Fruit fly (Drosophila melanogaster): ENCODE results near the gene Wdr24.
A peak's percentile ranks its signal among the peaks of the same experiment; 100 is the strongest.

Gene Wdr24

dm6 chr3R:29711434-29711833, 33.5 kb downstream of the Wdr24 start (continued):
- TF ChIP-seq bcd (GFP tag; optimal IDR thresholded peaks at IDR 0.05) (no peak), gem (tag; optimal IDR thresholded peaks at IDR 0.05) (peak; percentile 35), eve (GFP tag; optimal IDR thresholded peaks at IDR 0.05) (no peak), aop (GFP tag; IDR thresholded peaks at IDR 0.05) (no peak), ap (GFP tag; IDR thresholded peaks at IDR 0.05) (no peak), YL-1 (GFP tag; optimal IDR thresholded peaks at IDR 0.05) (no peak), CG4854 (GFP tag; optimal IDR thresholded peaks at IDR 0.05) (no peak), cwo (GFP tag; optimal IDR thresholded peaks at IDR 0.05) (no peak), sisA (GFP tag; IDR thresholded peaks at IDR 0.05) (peak; percentile 49), lab (GFP tag; optimal IDR thresholded peaks at IDR 0.05) (no peak), knrl (GFP tag; IDR thresholded peaks at IDR 0.05; ENCODE audit: partially characterized antibody) (no peak), CG34224 (GFP tag; IDR thresholded peaks at IDR 0.05; ENCODE audit: partially characterized antibody) (no peak), CG12391 (tag; optimal IDR thresholded peaks at IDR 0.05) (peak; percentile 8), az2 (GFP tag; optimal IDR thresholded peaks at IDR 0.05) (peak; percentile 11), CG34422 (GFP tag; IDR thresholded peaks at IDR 0.05) (0 out of 3 replicates have a peak, but pooled peaks have one; percentile 30), ssp (GFP tag; IDR thresholded peaks at IDR 0.05) (no peak), Camta (GFP tag; optimal IDR thresholded peaks at IDR 0.05) (peak; percentile 2), Optix (GFP tag; IDR thresholded peaks at IDR 0.05) (peak; percentile 46; the same call in 1 of the 3 replicates), CG3163 (GFP tag; optimal IDR thresholded peaks at IDR 0.05) (no peak), Mrtf (GFP tag; IDR thresholded peaks at IDR 0.05) (no peak), Aef1 (GFP tag; IDR thresholded peaks at IDR 0.05) (no peak), CG17568 (GFP tag; optimal IDR thresholded peaks at IDR 0.05) (no peak), ranshi (GFP tag; IDR thresholded peaks at IDR 0.05) (no peak), lola (GFP tag; optimal IDR thresholded peaks at IDR 0.05) (peak in 1 of 3 experiments; percentile 41), Med (GFP tag) (peak; percentile 53), CTCF (GFP tag; optimal IDR thresholded peaks at IDR 0.05) (no peak), ttk (GFP tag; IDR thresholded peaks at IDR 0.05) (peak; percentile 41; the same call in 1 of the 2 replicates), CG12236 (GFP tag; optimal IDR thresholded peaks at IDR 0.05) (no peak), Hmx (GFP tag; optimal IDR thresholded peaks at IDR 0.05) (no peak), CG9727 (GFP tag; optimal IDR thresholded peaks at IDR 0.05) (peak; percentile 5), CG1602 (GFP tag; optimal IDR thresholded peaks at IDR 0.05) (no peak), corto (GFP tag; optimal IDR thresholded peaks at IDR 0.05) (no peak), wek (GFP tag; optimal IDR thresholded peaks at IDR 0.05) (no peak), CG11093 (GFP tag; IDR thresholded peaks at IDR 0.05) (no peak), CG14014 (GFP tag; IDR thresholded peaks at IDR 0.05) (no peak), dmrt11E (tag; optimal IDR thresholded peaks at IDR 0.05) (peak; percentile 46), insv (GFP tag; optimal IDR thresholded peaks at IDR 0.05) (no peak), Hsf (GFP tag; optimal IDR thresholded peaks at IDR 0.05) (no peak), CG17912 (GFP tag; optimal IDR thresholded peaks at IDR 0.05) (no peak), NC2α (GFP tag; optimal IDR thresholded peaks at IDR 0.05) (no peak), CG32767 (GFP tag; IDR thresholded peaks at IDR 0.05) (no peak), pnt (GFP tag; optimal IDR thresholded peaks at IDR 0.05) (no peak), Gug (GFP tag; IDR thresholded peaks at IDR 0.05) (no peak), danr (GFP tag; IDR thresholded peaks at IDR 0.05) (no peak), CG16815 (GFP tag; optimal IDR thresholded peaks at IDR 0.05) (no peak), tll (GFP tag; optimal IDR thresholded peaks at IDR 0.05) (no peak), chif (GFP tag; optimal IDR thresholded peaks at IDR 0.05) (peak in 1 of 2 experiments; percentile 27), Abd-B (GFP tag; optimal IDR thresholded peaks at IDR 0.05) (peak; percentile 14), HLH54F (GFP tag; optimal IDR thresholded peaks at IDR 0.05) (no peak), Xbp1 (GFP tag; optimal IDR thresholded peaks at IDR 0.05) (no peak), CG14441 (GFP tag; IDR thresholded peaks at IDR 0.05) (no peak), Nf-YA (GFP tag; IDR thresholded peaks at IDR 0.05) (no peak)
